Fruit fly (Drosophila melanogaster) whole organism, embryonic: Measurements from ENCODE around the gene CG13033.

Experiments
- Awh ChIP-seq: fragments of 200-800 bp; sonication (Bioruptor generic); IDR thresholded peaks from 2 replicates; pipeline ENCODE4, ENCODE4 v1.3.6; 2022; ENCODE audit warnings: missing biosample characterization, missing genetic modification characterization
- B-H2 ChIP-seq: fragments of 200-800 bp; sonication (Bioruptor generic); optimal IDR thresholded peaks from 2 replicates; lab custom pipeline; 2018; ENCODE audit warnings: missing biosample characterization, mild to moderate bottlenecking, missing genetic modification characterization
- Blimp-1 ChIP-seq: fragments of 200-800 bp; sonication (Bioruptor generic); optimal IDR thresholded peaks from 3 replicates; lab custom pipeline; 2018; ENCODE audit warnings: missing biosample characterization, missing genetic modification characterization, mild to moderate bottlenecking, moderate library complexity, missing genetic modification reagents
- CG10209 ChIP-seq: fragments of 200-800 bp; sonication (Bioruptor generic); optimal IDR thresholded peaks from 3 replicates; lab custom pipeline; 2017; ENCODE audit warnings: missing biosample characterization, mild to moderate bottlenecking, missing genetic modification characterization, missing genetic modification reagents
- CG10543 ChIP-seq: fragments of 200-800 bp; sonication (Bioruptor generic); optimal IDR thresholded peaks from 3 replicates; lab custom pipeline; 2017; ENCODE audit warnings: missing biosample characterization, mild to moderate bottlenecking, missing genetic modification characterization, moderate library complexity
- CG12104 ChIP-seq: fragments of 200-800 bp; sonication (Bioruptor generic); optimal IDR thresholded peaks from 3 replicates; lab custom pipeline; 2016; ENCODE audit warnings: missing biosample characterization, missing genetic modification characterization
- CG12299 ChIP-seq: fragments of 200-800 bp; sonication (Bioruptor generic); optimal IDR thresholded peaks from 2 replicates; lab custom pipeline; 2018; ENCODE audit warnings: missing biosample characterization, mild to moderate bottlenecking, missing genetic modification characterization
- CG12769 ChIP-seq: fragments of 200-800 bp; sonication (Bioruptor generic); optimal IDR thresholded peaks from 2 replicates; lab custom pipeline; 2019; ENCODE audit warnings: missing biosample characterization, mild to moderate bottlenecking, missing genetic modification characterization, moderate library complexity
- CG12942 ChIP-seq: fragments of 200-800 bp; sonication (Bioruptor generic); optimal IDR thresholded peaks from 3 replicates; lab custom pipeline; 2016; ENCODE audit warnings: missing biosample characterization, missing genetic modification characterization
- CG14441 ChIP-seq: fragments of 200-800 bp; sonication (Bioruptor generic); IDR thresholded peaks from 2 replicates; pipeline ENCODE4 v1.3.6; 2022; ENCODE audit warnings: missing biosample characterization, missing genetic modification characterization
- CG17568 ChIP-seq: fragments of 200-800 bp; sonication (Bioruptor generic); optimal IDR thresholded peaks from 2 replicates; lab custom pipeline; 2018; ENCODE audit warnings: missing biosample characterization, mild to moderate bottlenecking, missing genetic modification characterization, moderate library complexity
- CG17912 ChIP-seq: fragments of 200-800 bp; sonication (Bioruptor generic); optimal IDR thresholded peaks from 2 replicates; lab custom pipeline; 2018; ENCODE audit warnings: missing biosample characterization, mild to moderate bottlenecking, missing genetic modification characterization
- CG18599 ChIP-seq: fragments of 200-800 bp; sonication (Bioruptor generic); optimal IDR thresholded peaks from 3 replicates; lab custom pipeline; 2017; ENCODE audit warnings: missing biosample characterization, missing genetic modification characterization, mild to moderate bottlenecking, moderate library complexity, missing genetic modification reagents
- CG18619 ChIP-seq: fragments of 200-800 bp; sonication (Bioruptor generic); optimal IDR thresholded peaks from 3 replicates; lab custom pipeline; 2017; ENCODE audit warnings: missing biosample characterization, mild to moderate bottlenecking, missing genetic modification characterization
- CG2678 ChIP-seq: fragments of 200-800 bp; sonication (Bioruptor generic); optimal IDR thresholded peaks from 3 replicates; lab custom pipeline; 2019; ENCODE audit warnings: missing biosample characterization, mild to moderate bottlenecking, missing genetic modification characterization, moderate library complexity
- CG3407 ChIP-seq: fragments of 200-800 bp; sonication (Bioruptor generic); optimal IDR thresholded peaks from 2 replicates; lab custom pipeline; 2018; ENCODE audit warnings: missing biosample characterization, mild to moderate bottlenecking, missing genetic modification characterization
- CG4328 ChIP-seq: fragments of 200-800 bp; sonication (Bioruptor generic); optimal IDR thresholded peaks from 3 replicates; lab custom pipeline; 2017; ENCODE audit warnings: missing biosample characterization, missing genetic modification reagents, missing genetic modification characterization
- CG8290 ChIP-seq, 3 experiments: fragments of 200-800 bp; sonication (Bioruptor generic); optimal IDR thresholded peaks; 2 replicates each; lab custom pipeline; 2016 to 2019; ENCODE audit warnings: missing biosample characterization in 3 of 3, missing genetic modification characterization in 3 of 3, mild to moderate bottlenecking in 2 of 3, moderate library complexity in 1 of 3
- CG9215 ChIP-seq: fragments of 200-800 bp; sonication (Bioruptor generic); IDR thresholded peaks from 2 replicates; pipeline ENCODE4 v1.3.6; 2022; ENCODE audit warnings: missing biosample characterization, missing genetic modification characterization
- Dek ChIP-seq: fragments of 200-800 bp; sonication (Bioruptor generic); optimal IDR thresholded peaks from 3 replicates; lab custom pipeline; 2019; ENCODE audit warnings: missing biosample characterization, mild to moderate bottlenecking, missing genetic modification characterization, moderate library complexity
- Elba2 ChIP-seq: fragments of 200-800 bp; sonication (Bioruptor generic); optimal IDR thresholded peaks from 3 replicates; lab custom pipeline; 2016; ENCODE audit warnings: missing biosample characterization, missing genetic modification characterization
- Hr78 ChIP-seq, 2 experiments: fragments of 200-800 bp in 1 of 2; fragments of >200 bp in 1 of 2; sonication (Bioruptor generic) in 1 of 2; optimal IDR thresholded peaks; 2 replicates each; lab custom pipeline; 2017 to 2019; ENCODE audit warnings: missing biosample characterization in 2 of 2, missing genetic modification characterization in 2 of 2, mild to moderate bottlenecking in 1 of 2, moderate library complexity in 1 of 2
- Myb ChIP-seq: fragments of 200-800 bp; sonication (Bioruptor generic); optimal IDR thresholded peaks from 2 replicates; lab custom pipeline; 2016; ENCODE audit warnings: missing biosample characterization, missing genetic modification characterization
- NFAT ChIP-seq: fragments of 200-800 bp; sonication (Bioruptor generic); IDR thresholded peaks from 2 replicates; pipeline ENCODE4 v1.3.6; 2022; ENCODE audit warnings: missing biosample characterization, missing genetic modification characterization
- Rfx ChIP-seq: fragments of 200-800 bp; sonication (Bioruptor generic); IDR thresholded peaks from 2 replicates; pipeline ENCODE4 v1.3.6; 2022; ENCODE audit warnings: missing biosample characterization, missing genetic modification characterization
- Vsx1 ChIP-seq: fragments of 200-800 bp; sonication (Bioruptor generic); optimal IDR thresholded peaks from 2 replicates; lab custom pipeline; 2017; ENCODE audit warnings: missing biosample characterization, mild to moderate bottlenecking, missing genetic modification characterization, missing genetic modification reagents
- ash1 ChIP-seq: fragments of 200-800 bp; sonication (Bioruptor generic); optimal IDR thresholded peaks from 2 replicates; lab custom pipeline; 2018; ENCODE audit warnings: missing biosample characterization, mild to moderate bottlenecking, missing genetic modification characterization
- bbx ChIP-seq: fragments of 200-800 bp; sonication (Bioruptor generic); IDR thresholded peaks from 2 replicates; pipeline ENCODE4 v1.3.6; 2022; ENCODE audit warnings: missing biosample characterization, missing genetic modification characterization; ENCODE audit not compliant: partially characterized antibody
- fd96Cb ChIP-seq: fragments of 200-800 bp; sonication (Bioruptor generic); optimal IDR thresholded peaks from 2 replicates; lab custom pipeline; 2018; ENCODE audit warnings: missing biosample characterization, mild to moderate bottlenecking, missing genetic modification characterization, moderate library complexity
- fu2 ChIP-seq: fragments of 200-800 bp; sonication (Bioruptor generic); optimal IDR thresholded peaks from 2 replicates; lab custom pipeline; 2016; ENCODE audit warnings: missing biosample characterization, missing genetic modification characterization
- gce ChIP-seq: fragments of 200-800 bp; sonication (Bioruptor generic); IDR thresholded peaks from 3 replicates; pipeline ENCODE4 v1.3.6; 2022; ENCODE audit warnings: missing biosample characterization, missing genetic modification characterization
- gcm ChIP-seq: fragments of 200-800 bp; sonication (Bioruptor generic); optimal IDR thresholded peaks from 2 replicates; lab custom pipeline; 2019; ENCODE audit warnings: missing biosample characterization, mild to moderate bottlenecking, missing genetic modification characterization, moderate library complexity
- gcm2 ChIP-seq: fragments of 200-800 bp; sonication (Bioruptor generic); optimal IDR thresholded peaks from 2 replicates; lab custom pipeline; 2016; ENCODE audit warnings: missing biosample characterization, missing genetic modification characterization
- grn ChIP-seq: fragments of 200-800 bp; sonication (Bioruptor generic); optimal IDR thresholded peaks from 3 replicates; lab custom pipeline; 2017; ENCODE audit warnings: missing biosample characterization, missing genetic modification characterization
- ken ChIP-seq: fragments of 200-800 bp; sonication (Bioruptor generic); IDR thresholded peaks from 3 replicates; pipeline ENCODE4 v1.3.6; 2022; ENCODE audit warnings: missing biosample characterization, missing genetic modification characterization
- mam ChIP-seq: fragments of 200-800 bp; sonication (Bioruptor generic); optimal IDR thresholded peaks from 3 replicates; lab custom pipeline; 2016; ENCODE audit warnings: missing biosample characterization, missing genetic modification characterization
- nmo ChIP-seq: fragments of 200-800 bp; sonication (Bioruptor generic); optimal IDR thresholded peaks from 2 replicates; lab custom pipeline; 2018; ENCODE audit warnings: missing biosample characterization, mild to moderate bottlenecking, missing genetic modification characterization, moderate library complexity
- pan ChIP-seq, 4 experiments: fragments of >200 bp in 3 of 4; fragments of 200-800 bp in 1 of 4; sonication (Bioruptor generic) in 1 of 4; optimal IDR thresholded peaks in 3 of 4; IDR thresholded peaks in 1 of 4; 2 replicates each; pipeline versions ENCODE4 v1.3.6 to Lab custom; 2017 to 2022; ENCODE audit warnings: missing biosample characterization in 2 of 4, missing genetic modification characterization in 2 of 4, mixed read lengths in 1 of 4
- pb ChIP-seq: fragments of 200-800 bp; sonication (Bioruptor generic); optimal IDR thresholded peaks from 3 replicates; lab custom pipeline; 2016; ENCODE audit warnings: missing biosample characterization, missing genetic modification characterization
- pho ChIP-seq: fragments of 200-800 bp; sonication (Bioruptor generic); optimal IDR thresholded peaks from 2 replicates; lab custom pipeline; 2016; ENCODE audit warnings: missing biosample characterization, missing genetic modification characterization
- pros ChIP-seq: fragments of 200-800 bp; sonication (Bioruptor generic); optimal IDR thresholded peaks from 3 replicates; lab custom pipeline; 2019; ENCODE audit warnings: missing biosample characterization, mild to moderate bottlenecking, missing genetic modification characterization, moderate library complexity
- pzg ChIP-seq: fragments of 200-800 bp; sonication (Bioruptor generic); optimal IDR thresholded peaks from 3 replicates; lab custom pipeline; 2018; ENCODE audit warnings: missing biosample characterization, mild to moderate bottlenecking, missing genetic modification characterization, moderate library complexity
- so ChIP-seq: fragments of 200-800 bp; sonication (Bioruptor generic); IDR thresholded peaks from 3 replicates; pipeline ENCODE4 v1.3.6; 2022; ENCODE audit warnings: missing biosample characterization, missing genetic modification characterization
- ssp ChIP-seq: fragments of 200-800 bp; sonication (Bioruptor generic); IDR thresholded peaks from 2 replicates; pipeline ENCODE4 v1.3.6; 2022; ENCODE audit warnings: missing biosample characterization, missing genetic modification characterization
- tna ChIP-seq: fragments of 200-800 bp; sonication (Bioruptor generic); IDR thresholded peaks from 2 replicates; pipeline ENCODE4 v1.3.6; 2022; ENCODE audit warnings: missing biosample characterization, missing genetic modification characterization; ENCODE audit not compliant: partially characterized antibody
- toy ChIP-seq: fragments of 200-800 bp; sonication (Bioruptor generic); IDR thresholded peaks from 2 replicates; pipeline ENCODE4 v1.3.6; 2022; ENCODE audit warnings: missing biosample characterization, missing genetic modification characterization
- trem ChIP-seq: fragments of 200-800 bp; optimal IDR thresholded peaks from 3 replicates; lab custom pipeline; 2019; ENCODE audit warnings: missing biosample characterization, mild to moderate bottlenecking, missing genetic modification characterization, moderate library complexity
- unc-4 ChIP-seq: fragments of 200-800 bp; sonication (Bioruptor generic); IDR thresholded peaks from 2 replicates; pipeline ENCODE4 v1.3.6; 2022; ENCODE audit warnings: missing biosample characterization, missing genetic modification characterization; ENCODE audit not compliant: partially characterized antibody
- wek ChIP-seq: fragments of 200-800 bp; sonication (Bioruptor generic); optimal IDR thresholded peaks from 3 replicates; lab custom pipeline; 2018; ENCODE audit warnings: missing biosample characterization, mild to moderate bottlenecking, missing genetic modification characterization, moderate library complexity
- yki ChIP-seq: fragments of >200 bp; optimal IDR thresholded peaks from 3 replicates; lab custom pipeline; 2018

The CG13033 gene

DNA sequence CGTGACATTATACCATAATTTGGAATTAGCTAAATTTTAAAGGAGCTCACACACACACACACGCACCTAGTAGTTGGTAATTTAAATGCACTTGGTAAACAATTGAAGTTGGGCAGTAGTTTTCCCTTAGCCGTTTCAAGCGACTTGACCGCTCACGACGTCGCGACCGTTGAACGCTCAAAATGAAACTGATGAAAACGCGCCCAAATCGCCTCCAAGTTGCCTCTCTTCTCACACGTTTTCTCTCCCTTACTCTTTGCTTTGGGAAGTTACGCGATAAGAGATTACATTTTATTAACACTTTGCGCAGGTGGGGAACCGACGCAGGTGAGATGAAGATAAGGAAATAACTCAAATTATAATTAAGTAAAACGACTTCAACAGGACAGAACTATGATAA lies 26.8 kb upstream of the CG13033 start (continued):
- no peak for TF ChIP-seq CG17912 (GFP tag; lab: Kevin White, UChicago)
- no peak for TF ChIP-seq CG8290 (GFP tag; optimal IDR thresholded peaks at IDR 0.05; lab: Kevin White, UChicago)
- TF ChIP-seq CG8290 (tag; optimal IDR thresholded peaks at IDR 0.05; lab: Kevin White, UChicago) = peak in 1 of 2 experiments; percentile 40
- no peak for TF ChIP-seq Hr78 (GFP tag; optimal IDR thresholded peaks at IDR 0.05; lab: Kevin White, UChicago)
- TF ChIP-seq CG4328 (GFP tag; lab: Kevin White, UChicago) = no peak
- peak; percentile 47; the same call in 1 of the 2 replicates for TF ChIP-seq bbx
- no peak for TF ChIP-seq mam (GFP tag; lab: Kevin White, UChicago)
- TF ChIP-seq CG18619 (GFP tag; lab: Kevin White, UChicago) = no peak
- TF ChIP-seq CG12299 (tag; lab: Kevin White, UChicago) = no peak
- TF ChIP-seq grn = peak; percentile 92
- no peak for TF ChIP-seq Myb
- peak; percentile 16 for TF ChIP-seq Vsx1 (GFP tag; lab: Kevin White, UChicago)
- no peak for TF ChIP-seq Elba2
- no peak for TF ChIP-seq Awh (GFP tag; lab: Robert Waterston, UW)
- peak; percentile 23; the same call in 1 of the 2 replicates for TF ChIP-seq unc-4
- TF ChIP-seq CG12769 = peak; percentile 17
- no peak for TF ChIP-seq gcm (GFP tag; lab: Kevin White, UChicago)
- TF ChIP-seq CG14441 = no peak
- no peak for TF ChIP-seq CG2678 (tag; lab: Kevin White, UChicago)
- no peak for TF ChIP-seq yki (lab: Kevin White, UChicago)
- TF ChIP-seq B-H2 (GFP tag; lab: Kevin White, UChicago) = no peak
- TF ChIP-seq nmo (GFP tag; lab: Kevin White, UChicago) = no peak
- no peak for TF ChIP-seq ssp (GFP tag; lab: Robert Waterston, UW)
- no peak for TF ChIP-seq CG12104 (GFP tag; lab: Kevin White, UChicago)
- no peak for TF ChIP-seq gce (GFP tag; lab: Robert Waterston, UW)
- no peak for TF ChIP-seq Rfx
- no peak for TF ChIP-seq Dek (tag; lab: Kevin White, UChicago)
- TF ChIP-seq pho (GFP tag; lab: Kevin White, UChicago) = no peak
- TF ChIP-seq CG18599 (GFP tag; lab: Kevin White, UChicago) = no peak
- no peak for TF ChIP-seq trem (tag; lab: Kevin White, UChicago)
- TF ChIP-seq toy = no peak
- no peak for TF ChIP-seq ash1 (GFP tag; lab: Kevin White, UChicago)
- TF ChIP-seq Blimp-1 (GFP tag; lab: Kevin White, UChicago) = no peak
- no peak for TF ChIP-seq pan (optimal IDR thresholded peaks at IDR 0.05; lab: Kevin White, UChicago)
- TF ChIP-seq pan (GFP tag; optimal IDR thresholded peaks at IDR 0.05 in 1 of 2, IDR thresholded peaks at IDR 0.05 in 1 of 2) = no peak
- no peak; the same call in 2 of the 3 replicates for TF ChIP-seq ken
- TF ChIP-seq CG12942 (GFP tag; lab: Kevin White, UChicago) = no peak
- no peak for TF ChIP-seq CG10209 (GFP tag; lab: Kevin White, UChicago)
- TF ChIP-seq NFAT (GFP tag; lab: Robert Waterston, UW) = peak; percentile 54; the same call in 1 of the 2 replicates
- TF ChIP-seq pros (GFP tag; lab: Kevin White, UChicago) = peak; percentile 5
- TF ChIP-seq fd96Cb (tag; lab: Kevin White, UChicago) = no peak
- TF ChIP-seq CG3407 = no peak
- peak; percentile 9 for TF ChIP-seq CG17568
- no peak for TF ChIP-seq fu2 (GFP tag; lab: Kevin White, UChicago)
- no peak for TF ChIP-seq CG9215 (GFP tag; lab: Robert Waterston, UW)
- peak; percentile 12 for TF ChIP-seq CG10543
- no peak for TF ChIP-seq gcm2 (GFP tag; lab: Kevin White, UChicago)
- TF ChIP-seq pb (GFP tag; lab: Kevin White, UChicago) = no peak
- TF ChIP-seq so = peak; percentile 52; the same call in 2 of the 3 replicates
- TF ChIP-seq pzg = no peak
- no peak for TF ChIP-seq wek (GFP tag; lab: Kevin White, UChicago)
- TF ChIP-seq tna (GFP tag; lab: Robert Waterston, UW) = no peak
